Worm (Caenorhabditis elegans): ENCODE data around the gene C35B1.3.
A peak's percentile ranks its signal among the peaks of the same experiment; 100 is the strongest.

C35B1.3 gene

ce11 chrIV:4080846-4081245, at the start of gene C35B1.3, which contains the start of gene C35B1.9:
TSS of gene C35B1.3 (plus strand) at chrIV:4081151.
TSS of gene C35B1.9 (minus strand) at chrIV:4080946.
- no peak for TF ChIP-seq ztf-22 (GFP tag; optimal IDR thresholded peaks at IDR 0.05)

- TF ChIP-seq sptf-2 (GFP tag; optimal IDR thresholded peaks at IDR 0.05) (no peak), F39B2.1 (GFP tag; IDR thresholded peaks at IDR 0.05) (no peak), B0019.2 (GFP tag; conservative IDR thresholded peaks at IDR 0.05) (no peak), F57A8.1 (GFP tag; optimal IDR thresholded peaks at IDR 0.05) (no peak), lir-1 (GFP tag; conservative IDR thresholded peaks at IDR 0.05) (no peak), sea-2 (GFP tag; IDR thresholded peaks at IDR 0.05) (no peak), zfh-2 (GFP tag; conservative IDR thresholded peaks at IDR 0.05) (no peak), ztf-26 (tag; optimal IDR thresholded peaks at IDR 0.05) (no peak), dpl-1 (GFP tag; optimal IDR thresholded peaks at IDR 0.05) (no peak), ccch-3 (GFP tag; optimal IDR thresholded peaks at IDR 0.05) (no peak), snpc-3.4 (tag; optimal IDR thresholded peaks at IDR 0.05) (no peak), nfya-2 (GFP tag; IDR thresholded peaks at IDR 0.05) (no peak), Y53G8AR.9 (GFP tag; conservative IDR thresholded peaks at IDR 0.05) (no peak), zim-3 (tag; optimal IDR thresholded peaks at IDR 0.05) (no peak), pbrm-1 (GFP tag; IDR thresholded peaks at IDR 0.05) (no peak), B0336.3 (GFP tag; IDR thresholded peaks at IDR 0.05) (no peak)
Measured at ce11 chrIV:4032350-4032749, 48.6 kb upstream of the C35B1.3 start.

- TF ChIP-seq madf-8 (GFP tag; conservative IDR thresholded peaks at IDR 0.05) (no peak), nhr-80 (tag; optimal IDR thresholded peaks at IDR 0.05) (peak; percentile 37)
Measured at ce11 chrIV:4033490-4033889, 47.5 kb upstream of the C35B1.3 start.

- TF ChIP-seq ztf-18 (tag; optimal IDR thresholded peaks at IDR 0.05) (no peak), madf-3 (GFP tag; IDR thresholded peaks at IDR 0.05) (no peak), Y79H2A.3 (GFP tag; conservative IDR thresholded peaks at IDR 0.05) (no peak), egrh-3 (GFP tag; IDR thresholded peaks at IDR 0.05) (peak; percentile 61), repo-1 (tag; optimal IDR thresholded peaks at IDR 0.05) (no peak), snpc-1.1 (tag; optimal IDR thresholded peaks at IDR 0.05; ENCODE audit: insufficient read depth) (no peak), attf-6 (GFP tag; IDR thresholded peaks at IDR 0.05) (no peak), bed-1 (GFP tag; IDR thresholded peaks at IDR 0.05) (no peak), ceh-58 (GFP tag; IDR thresholded peaks at IDR 0.05) (0 out of 2 replicates have a peak, but pooled peaks have one; percentile 45), dox-1 (GFP tag; IDR thresholded peaks at IDR 0.05) (peak; percentile 63; the same call in 1 of the 2 replicates), lin-35 (GFP tag; optimal IDR thresholded peaks at IDR 0.05) (peak in 1 of 3 experiments; percentile 56), F10E7.11 (tag; optimal IDR thresholded peaks at IDR 0.05) (no peak), rcor-1 (GFP tag; IDR thresholded peaks at IDR 0.05) (no peak), D2030.7 (GFP tag; IDR thresholded peaks at IDR 0.05) (no peak), lsl-1 (GFP tag; optimal IDR thresholded peaks at IDR 0.05) (no peak), ceh-27 (GFP tag; optimal IDR thresholded peaks at IDR 0.05) (no peak), chd-7 (tag; optimal IDR thresholded peaks at IDR 0.05) (peak; percentile 27), K12H6.12 (tag; optimal IDR thresholded peaks at IDR 0.05) (peak; percentile 18), F37B4.10 (GFP tag; IDR thresholded peaks at IDR 0.05) (no peak), zfh-2 (GFP tag; conservative IDR thresholded peaks at IDR 0.05) (peak; percentile 96), nhr-80 (tag; optimal IDR thresholded peaks at IDR 0.05) (peak; percentile 36), fkh-3 (tag; optimal IDR thresholded peaks at IDR 0.05) (no peak), snpc-1.3 (tag; optimal IDR thresholded peaks at IDR 0.05; ENCODE audit: insufficient read depth) (no peak), ztf-3 (GFP tag; optimal IDR thresholded peaks at IDR 0.05) (no peak), pbrm-1 (GFP tag; IDR thresholded peaks at IDR 0.05) (no peak), mel-28 (tag; optimal IDR thresholded peaks at IDR 0.05; ENCODE audit: borderline replicate concordance) (no peak), him-1 (tag; optimal IDR thresholded peaks at IDR 0.05) (no peak), hsf-1 (GFP tag; IDR thresholded peaks at IDR 0.05) (no peak), dpff-1 (tag; optimal IDR thresholded peaks at IDR 0.05) (no peak)
Measured at ce11 chrIV:4034883-4035282, 46.1 kb upstream of the C35B1.3 start, which contains the start of gene hlh-30. TSS of gene hlh-30 (minus strand) at chrIV:4034951.

Data from whole organism, young adult.